Worm (Caenorhabditis elegans) whole organism, midembryonic: ENCODE data around the gene R11.3.

Experiments used
- T22C8.4 ChIP-seq: fragments of 200-800 bp; sonication (Bioruptor generic); IDR thresholded peaks from 2 replicates; pipeline ENCODE4 v1.3.6; 2022; ENCODE audit warnings: missing genetic modification characterization, missing compliant biosample characterization
- cog-1 ChIP-seq: sonication (generic microtip); optimal IDR thresholded peaks from 2 replicates; lab custom pipeline; 2016; ENCODE audit warnings: missing genetic modification characterization, missing compliant biosample characterization
- flt-1 ChIP-seq: fragments of 200-800 bp; sonication (Bioruptor generic); IDR thresholded peaks from 2 replicates; pipeline ENCODE4 v1.3.6; 2022; ENCODE audit warnings: missing genetic modification characterization, missing compliant biosample characterization
- ref-1 ChIP-seq: fragments of 200-800 bp; sonication (Bioruptor generic); conservative IDR thresholded peaks from 2 replicates; pipeline ENCODE4 v1.3.6; 2022; ENCODE audit warnings: missing genetic modification reagents, missing genetic modification characterization, missing compliant biosample characterization

DNA sequence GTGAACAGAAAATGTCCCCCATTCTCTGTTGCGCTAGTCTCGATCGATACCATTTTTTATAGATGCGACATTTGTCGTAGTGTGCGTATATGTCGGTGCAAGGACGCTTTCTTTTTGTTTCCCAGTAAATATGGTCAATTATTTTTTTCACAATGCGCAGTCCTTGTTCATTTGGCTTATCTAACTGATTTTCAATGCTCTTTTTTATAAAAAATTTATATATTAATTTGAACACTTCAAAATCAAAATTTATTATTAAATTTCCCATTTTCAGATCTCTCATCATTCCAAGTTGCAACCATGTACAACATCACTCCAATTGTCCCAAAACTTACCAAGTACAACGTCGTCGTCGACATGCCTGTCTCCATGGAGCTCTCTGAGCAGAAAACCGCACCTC, 18.1 kb upstream of the R11.3 start, which contains the start of gene F23A7.1:
- TF ChIP-seq flt-1 (no peak), cog-1 (tag; lab: Kevin White, UChicago) (no peak), ref-1 (GFP tag; lab: Robert Waterston, UW) (no peak), T22C8.4 (no peak)
